Worm (Caenorhabditis elegans): Measurements from ENCODE around the gene T10C6.7.

DNA sequence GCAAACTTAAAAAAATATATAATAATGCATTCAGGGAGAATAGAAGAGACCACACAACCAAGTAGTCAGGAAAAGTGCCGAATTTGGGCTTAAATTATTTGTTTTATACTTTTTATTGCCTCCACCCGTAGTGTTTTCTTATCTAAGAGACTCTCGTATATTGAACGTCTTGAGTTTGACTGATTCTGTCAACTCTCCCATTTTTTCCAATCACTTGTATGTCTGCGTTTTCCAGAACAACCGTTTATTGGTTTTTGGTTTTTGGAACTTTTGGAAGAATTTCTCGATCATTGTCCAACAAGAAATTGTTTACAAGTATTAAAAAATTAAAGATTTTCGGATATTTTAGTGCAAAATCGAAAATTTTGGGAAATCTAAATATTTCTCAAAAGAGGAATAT lies 12.2 kb upstream of the T10C6.7 start:
- TF ChIP-seq tbx-2 (tag; optimal IDR thresholded peaks at IDR 0.05): no peak
- TF ChIP-seq pha-4 (tag; optimal IDR thresholded peaks at IDR 0.05): no peak
- no peak for TF ChIP-seq unc-86 (tag; optimal IDR thresholded peaks at IDR 0.05)
- TF ChIP-seq pha-2 (tag; optimal IDR thresholded peaks at IDR 0.05): no peak
- TF ChIP-seq hlh-13 (GFP tag; optimal IDR thresholded peaks at IDR 0.05): no peak

Measured in whole organism, late embryonic.